Worm (Caenorhabditis elegans): ENCODE data around the gene C44B12.6.

- no peak for TF ChIP-seq saeg-2 (GFP tag; IDR thresholded peaks at IDR 0.05)
- no peak for TF ChIP-seq skn-1 (tag; optimal IDR thresholded peaks at IDR 0.05)
- no peak for TF ChIP-seq aly-2 (tag; optimal IDR thresholded peaks at IDR 0.05)
- TF ChIP-seq F49E8.2 (tag; optimal IDR thresholded peaks at IDR 0.05; ENCODE audit: borderline replicate concordance): no peak
- TF ChIP-seq zip-11 (GFP tag; IDR thresholded peaks at IDR 0.05): no peak
- TF ChIP-seq vab-7 (GFP tag; IDR thresholded peaks at IDR 0.05): no peak
- TF ChIP-seq ztf-11 (tag; optimal IDR thresholded peaks at IDR 0.05): no peak
- TF ChIP-seq ZK546.5 (tag; optimal IDR thresholded peaks at IDR 0.05): no peak
These were observed at the start of gene C44B12.6 for ce11 chrIV:1136658-1137057.
